Fruit fly (Drosophila melanogaster) whole organism, adult: ENCODE measurements around the gene Mob2.
A peak's percentile ranks its signal among the peaks of the same experiment; 100 is the strongest.
"Not testable (repeated sequence)": the region's sequence is repeated elsewhere in the genome, so short reads cannot be mapped to it uniquely, and the experiment has no call there.

Experiments
- CG11617 ChIP-seq: fragments of 200-800 bp; sonication (Bioruptor generic); optimal IDR thresholded peaks from 2 replicates; lab custom pipeline; 2017; ENCODE audit warnings: mild to moderate bottlenecking, missing biosample characterization, missing genetic modification reagents, missing genetic modification characterization
- CG12768 ChIP-seq: fragments of 200-800 bp; sonication (Bioruptor generic); optimal IDR thresholded peaks from 2 replicates; lab custom pipeline; 2017; ENCODE audit warnings: missing biosample characterization, missing genetic modification characterization, mild to moderate bottlenecking, moderate library complexity, missing genetic modification reagents
- CG14711 ChIP-seq: fragments of 200-800 bp; sonication (Bioruptor generic); optimal IDR thresholded peaks from 2 replicates; lab custom pipeline; 2018; ENCODE audit warnings: missing biosample characterization, mild to moderate bottlenecking, missing genetic modification characterization, moderate library complexity
- CG1620 ChIP-seq: fragments of 200-800 bp; sonication (Bioruptor generic); optimal IDR thresholded peaks from 2 replicates; lab custom pipeline; 2016; ENCODE audit warnings: missing biosample characterization, missing genetic modification characterization
- CG33017 ChIP-seq: fragments of 200-800 bp; sonication (Bioruptor generic); optimal IDR thresholded peaks from 2 replicates; lab custom pipeline; 2018; ENCODE audit warnings: missing biosample characterization, mild to moderate bottlenecking, missing genetic modification characterization, moderate library complexity
- CG5204 ChIP-seq: fragments of 200-800 bp; sonication (Bioruptor generic); optimal IDR thresholded peaks from 2 replicates; lab custom pipeline; 2016; ENCODE audit warnings: missing biosample characterization, missing genetic modification characterization
- CG7045 ChIP-seq: fragments of 200-800 bp; sonication (Bioruptor generic); optimal IDR thresholded peaks from 2 replicates; lab custom pipeline; 2017; ENCODE audit warnings: missing biosample characterization, mild to moderate bottlenecking, missing genetic modification characterization
- Clk ChIP-seq: fragments of 200-800 bp; sonication (Bioruptor generic); optimal IDR thresholded peaks from 2 replicates; lab custom pipeline; 2017; ENCODE audit warnings: missing biosample characterization, missing genetic modification characterization
- Crg-1 ChIP-seq: fragments of 200-800 bp; sonication (Bioruptor generic); optimal IDR thresholded peaks from 2 replicates; lab custom pipeline; 2016; ENCODE audit warnings: missing biosample characterization, missing genetic modification characterization
- Hr96 ChIP-seq: fragments of 200-800 bp; sonication (Bioruptor generic); optimal IDR thresholded peaks from 2 replicates; lab custom pipeline; 2016; ENCODE audit warnings: missing biosample characterization, missing genetic modification characterization
- Mnt ChIP-seq: fragments of 200-800 bp; sonication (Bioruptor generic); optimal IDR thresholded peaks from 2 replicates; lab custom pipeline; 2016; ENCODE audit warnings: missing biosample characterization, mild to moderate bottlenecking, missing genetic modification characterization
- bab1 ChIP-seq: fragments of 200-800 bp; sonication (Bioruptor generic); optimal IDR thresholded peaks from 3 replicates; lab custom pipeline; 2019; ENCODE audit warnings: missing biosample characterization, mild to moderate bottlenecking, missing genetic modification characterization, moderate library complexity
- cic ChIP-seq: fragments of 200-800 bp; sonication (Bioruptor generic); optimal IDR thresholded peaks from 2 replicates; lab custom pipeline; 2017; ENCODE audit warnings: missing biosample characterization, mild to moderate bottlenecking, missing genetic modification characterization, moderate library complexity
- cnc ChIP-seq, 2 experiments: fragments of >200 bp; optimal IDR thresholded peaks; 2 replicates each; lab custom pipeline; 2017
- kay ChIP-seq: fragments of 200-800 bp; sonication (Bioruptor generic); peaks from one replicate; lab custom pipeline; 2016; ENCODE audit warnings: missing biosample characterization, missing genetic modification characterization, borderline replicate concordance
- ovo ChIP-seq: fragments of 200-800 bp; sonication (Bioruptor generic); optimal IDR thresholded peaks from 2 replicates; lab custom pipeline; 2016; ENCODE audit warnings: missing biosample characterization, missing genetic modification characterization
- pad ChIP-seq: fragments of 200-800 bp; sonication (Bioruptor generic); optimal IDR thresholded peaks from 3 replicates; lab custom pipeline; 2017; ENCODE audit warnings: missing biosample characterization, missing genetic modification characterization, mild to moderate bottlenecking, moderate library complexity, missing genetic modification reagents
- tj ChIP-seq: fragments of 200-800 bp; sonication (Bioruptor generic); optimal IDR thresholded peaks from 3 replicates; lab custom pipeline; 2017; ENCODE audit warnings: missing biosample characterization, mild to moderate bottlenecking, missing genetic modification characterization, moderate library complexity
- toe ChIP-seq: fragments of 200-800 bp; sonication (Bioruptor generic); optimal IDR thresholded peaks from 2 replicates; lab custom pipeline; 2016; ENCODE audit warnings: missing biosample characterization, missing genetic modification characterization

Mob2 gene

DNA sequence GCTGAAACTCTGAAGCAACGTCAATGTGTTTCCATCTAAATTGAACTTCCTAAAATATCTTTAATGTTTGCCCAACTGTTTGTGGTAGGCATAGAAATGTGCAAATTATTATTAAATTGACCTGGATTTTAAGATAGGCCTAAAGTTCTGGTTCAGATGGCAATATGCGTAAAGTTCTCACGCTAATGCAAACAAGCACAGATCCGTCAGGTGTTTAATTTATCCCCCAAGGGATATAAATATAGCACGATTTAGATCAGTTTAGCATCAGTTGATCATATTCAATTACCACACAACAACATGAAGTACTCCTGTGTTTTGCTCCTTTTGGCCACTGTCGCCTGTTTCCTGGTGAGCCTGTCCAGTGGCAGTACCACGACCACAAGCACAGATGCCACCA, 27.4 kb upstream of the Mob2 start, which contains the start of gene CG7377:
CG7377 (plus strand) TSS at position 301 of the 400 bp plus-strand sequence.
- TF ChIP-seq CG12768 (GFP tag; lab: Kevin White, UChicago); toe; pad: not testable (repeated sequence)

dm6 chr3L:11588594-11588993, 26.6 kb upstream of the Mob2 start:
- TF ChIP-seq CG11617 (GFP tag; lab: Kevin White, UChicago) = no peak
- no peak for TF ChIP-seq Clk (GFP tag; lab: Kevin White, UChicago)
- no peak for TF ChIP-seq bab1 (GFP tag; lab: Kevin White, UChicago)
- TF ChIP-seq CG14711 = no peak
- no peak for TF ChIP-seq CG1620 (GFP tag; lab: Kevin White, UChicago)
- TF ChIP-seq CG7045 (GFP tag; lab: Kevin White, UChicago) = no peak
- TF ChIP-seq ovo (GFP tag; lab: Kevin White, UChicago) = no peak
- TF ChIP-seq pad = no peak
- no peak for TF ChIP-seq tj (GFP tag; lab: Kevin White, UChicago)
- TF ChIP-seq toe = no peak
- no peak for TF ChIP-seq kay
- TF ChIP-seq Hr96 (GFP tag; lab: Kevin White, UChicago) = no peak

dm6 chr3L:11587720-11588580, 25.9 kb upstream of the Mob2 start, which contains the start of gene rt:
TSS of gene rt (minus strand) at chr3L:11587770.
- TF ChIP-seq CG7045 (GFP tag; lab: Kevin White, UChicago) (peak; percentile 31), Crg-1 (GFP tag; lab: Kevin White, UChicago) (no peak), Hr96 (GFP tag; lab: Kevin White, UChicago) (peak; percentile 10), pad (peak; percentile 75), toe (no peak)

DNA sequence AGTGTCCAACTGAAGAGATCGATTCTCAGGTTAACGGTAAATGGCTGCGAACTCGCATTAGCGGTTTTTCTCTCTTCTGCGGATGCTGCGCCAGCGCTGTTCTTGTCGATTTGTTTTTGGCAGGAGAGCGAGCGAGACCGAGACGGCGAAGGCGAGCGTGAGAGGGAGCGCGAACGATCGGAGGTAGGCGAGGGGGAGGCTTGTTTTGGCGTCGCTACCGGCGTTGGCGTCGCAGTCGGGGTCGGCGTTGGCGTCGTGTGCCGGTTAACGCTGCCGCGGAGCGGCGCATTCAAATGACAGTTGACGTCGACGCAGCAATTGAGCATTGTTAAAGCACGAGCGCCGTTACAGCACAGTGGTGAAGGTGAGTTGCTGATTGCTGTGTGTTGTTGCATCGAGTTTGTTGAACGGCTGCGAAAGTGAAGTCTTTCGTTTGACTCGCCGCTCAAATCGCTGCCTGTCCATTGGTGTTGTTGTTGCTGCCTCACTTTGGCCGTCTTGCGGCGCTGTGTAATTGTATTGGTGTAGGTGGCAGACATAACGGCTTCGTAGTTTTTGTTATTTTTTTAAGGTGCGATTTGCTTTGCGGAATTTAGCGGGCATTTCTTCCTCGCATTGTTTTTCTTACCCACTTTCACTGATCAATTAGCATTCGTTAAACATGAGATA, 24.9 kb upstream of the Mob2 start:
- no peak for TF ChIP-seq toe
- peak; percentile 96 for TF ChIP-seq ovo (GFP tag; lab: Kevin White, UChicago)
- TF ChIP-seq cnc (optimal IDR thresholded peaks at IDR 0.05; lab: Kevin White, UChicago) = no peak
- peak; percentile 85 for TF ChIP-seq pad
- TF ChIP-seq Mnt = no peak

- TF ChIP-seq CG14711 (no peak), CG1620 (GFP tag; lab: Kevin White, UChicago) (no peak), ovo (GFP tag; lab: Kevin White, UChicago) (no peak), bab1 (GFP tag; lab: Kevin White, UChicago) (no peak), tj (GFP tag; lab: Kevin White, UChicago) (no peak), CG12768 (GFP tag; lab: Kevin White, UChicago) (no peak)
These were observed 21.9 kb upstream of the Mob2 start, which contains the start of gene CG32086 for dm6 chr3L:11583964-11584363. TSS of gene CG32086 (minus strand) at chr3L:11584064.

dm6 chr3L:11582097-11582496, 20.1 kb upstream of the Mob2 start, which contains the start of gene CG33269:
TSS of gene CG33269 (minus strand) at chr3L:11582197.
- no peak for TF ChIP-seq ovo (GFP tag; lab: Kevin White, UChicago)
- no peak for TF ChIP-seq CG33017 (tag; lab: Kevin White, UChicago)
- TF ChIP-seq CG1620 (GFP tag; lab: Kevin White, UChicago) = no peak
- TF ChIP-seq toe = no peak

- TF ChIP-seq CG7045 (GFP tag; lab: Kevin White, UChicago) (no peak), pad (no peak), ovo (GFP tag; lab: Kevin White, UChicago) (no peak), toe (no peak), CG33017 (tag; lab: Kevin White, UChicago) (no peak), cic (no peak), Hr96 (GFP tag; lab: Kevin White, UChicago) (no peak), cnc (optimal IDR thresholded peaks at IDR 0.05; lab: Kevin White, UChicago) (no peak), CG5204 (GFP tag; lab: Kevin White, UChicago) (no peak), Crg-1 (GFP tag; lab: Kevin White, UChicago) (no peak), CG12768 (GFP tag; lab: Kevin White, UChicago) (no peak), tj (GFP tag; lab: Kevin White, UChicago) (no peak), CG14711 (no peak), CG11617 (GFP tag; lab: Kevin White, UChicago) (no peak), CG1620 (GFP tag; lab: Kevin White, UChicago) (no peak), Clk (GFP tag; lab: Kevin White, UChicago) (no peak)
These were observed 18.9 kb upstream of the Mob2 start, which contains the start of gene CG43391 for dm6 chr3L:11580919-11581318. TSS of gene CG43391 (minus strand) at chr3L:11581019.
